Worm (Caenorhabditis elegans) whole organism, early embryonic: ENCODE data around the gene F55F10.1.

Experiments used
- B0310.2 ChIP-seq: sonication (generic microtip); optimal IDR thresholded peaks from 2 replicates; lab custom pipeline; 2016; ENCODE audit warnings: mild to moderate bottlenecking, missing genetic modification characterization, missing compliant biosample characterization
- F13C5.2 ChIP-seq: sonication (generic microtip); optimal IDR thresholded peaks from 2 replicates; lab custom pipeline; 2017; ENCODE audit warnings: mild to moderate bottlenecking, missing genetic modification characterization, inconsistent platforms, missing compliant biosample characterization
- aly-1 ChIP-seq: sonication (generic microtip); optimal IDR thresholded peaks from 2 replicates; lab custom pipeline; 2016; ENCODE audit warnings: missing genetic modification characterization, missing compliant biosample characterization
- ama-1 ChIP-seq: fragments of 150-350 bp; optimal IDR thresholded peaks from 2 replicates; lab custom pipeline; 2014
- ceh-13 ChIP-seq: fragments of 200-800 bp; sonication (Bioruptor generic); optimal IDR thresholded peaks from 2 replicates; lab custom pipeline; 2018; ENCODE audit warnings: mild to moderate bottlenecking, missing genetic modification characterization, missing compliant biosample characterization
- ceh-36 ChIP-seq: sonication (generic microtip); optimal IDR thresholded peaks from 2 replicates; lab custom pipeline; 2016; ENCODE audit warnings: missing genetic modification characterization, inconsistent platforms, missing compliant biosample characterization
- ets-7 ChIP-seq: sonication (generic microtip); optimal IDR thresholded peaks from 2 replicates; lab custom pipeline; 2016; ENCODE audit warnings: missing genotype, missing genetic modification characterization, missing compliant biosample characterization
- flt-1 ChIP-seq: fragments of 200-800 bp; sonication (Bioruptor generic); IDR thresholded peaks from 2 replicates; pipeline ENCODE4 v1.3.6; 2022; ENCODE audit warnings: missing genetic modification characterization, missing compliant biosample characterization
- hmbx-1 ChIP-seq: sonication (generic microtip); optimal IDR thresholded peaks from 2 replicates; lab custom pipeline; 2016; ENCODE audit warnings: mild to moderate bottlenecking, missing genetic modification characterization, missing compliant biosample characterization
- hmg-4 ChIP-seq: fragments of 200-800 bp; sonication (Bioruptor generic); optimal IDR thresholded peaks from 2 replicates; lab custom pipeline; 2018; ENCODE audit warnings: mild to moderate bottlenecking, missing genetic modification characterization, missing compliant biosample characterization
- hnd-1 ChIP-seq: sonication (generic microtip); optimal IDR thresholded peaks from 2 replicates; lab custom pipeline; 2016; ENCODE audit warnings: missing genetic modification characterization, missing compliant biosample characterization
- pes-1 ChIP-seq: fragments of 200-800 bp; sonication (Bioruptor generic); IDR thresholded peaks from 2 replicates; pipeline ENCODE4 v1.3.6; 2022; ENCODE audit warnings: missing genetic modification reagents, missing genetic modification characterization, missing compliant biosample characterization
- scrt-1 ChIP-seq: fragments of 200-800 bp; sonication (Bioruptor generic); IDR thresholded peaks from 2 replicates; pipeline ENCODE4 v1.3.6; 2022; ENCODE audit warnings: missing genetic modification characterization, missing compliant biosample characterization
- sea-1 ChIP-seq: fragments of 200-800 bp; sonication (Bioruptor generic); conservative IDR thresholded peaks from 2 replicates; pipeline ENCODE4 v1.3.6; 2022; ENCODE audit warnings: missing genetic modification characterization, missing compliant biosample characterization
- tbx-11 ChIP-seq: fragments of 200-800 bp; sonication (Bioruptor generic); IDR thresholded peaks from 2 replicates; pipeline ENCODE4 v1.3.6; 2022; ENCODE audit warnings: missing genetic modification characterization, missing compliant biosample characterization
- tbx-37 ChIP-seq: fragments of 200-800 bp; sonication (Bioruptor generic); conservative IDR thresholded peaks from 2 replicates; pipeline ENCODE4 v1.3.6; 2022; ENCODE audit warnings: missing genetic modification reagents, missing genetic modification characterization, missing compliant biosample characterization
- tra-4 ChIP-seq: sonication (generic microtip); optimal IDR thresholded peaks from 2 replicates; lab custom pipeline; 2017; ENCODE audit warnings: missing genetic modification characterization, missing compliant biosample characterization

F55F10.1 gene

DNA sequence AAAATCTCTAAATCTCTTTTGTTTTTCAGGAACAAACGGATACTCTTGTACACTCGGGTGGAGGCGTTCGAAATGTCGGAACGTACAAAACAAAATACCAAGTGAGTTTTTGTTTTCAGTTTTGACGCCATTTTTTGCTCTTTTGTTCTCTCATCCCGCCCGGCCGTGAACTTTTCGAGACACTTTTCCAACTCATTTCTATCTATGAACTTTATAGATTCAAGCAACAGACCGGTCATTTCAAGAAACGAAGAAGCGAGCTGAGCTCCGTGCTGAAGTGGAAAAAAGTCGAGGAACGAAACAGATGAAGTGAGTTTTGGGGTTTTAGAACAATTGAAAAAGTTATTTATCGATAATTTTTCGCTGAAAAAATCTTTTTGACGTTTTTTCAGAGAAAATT is 49.9 kb downstream of the F55F10.1 start:
- no peak for TF ChIP-seq ets-7 (tag; lab: Kevin White, UChicago)
- TF ChIP-seq B0310.2 (tag; lab: Kevin White, UChicago): no peak
- no peak for TF ChIP-seq sea-1
- no peak for TF ChIP-seq flt-1 (GFP tag; lab: Robert Waterston, UW)
- TF ChIP-seq scrt-1: no peak
- no peak for TF ChIP-seq F13C5.2 (tag; lab: Kevin White, UChicago)

DNA sequence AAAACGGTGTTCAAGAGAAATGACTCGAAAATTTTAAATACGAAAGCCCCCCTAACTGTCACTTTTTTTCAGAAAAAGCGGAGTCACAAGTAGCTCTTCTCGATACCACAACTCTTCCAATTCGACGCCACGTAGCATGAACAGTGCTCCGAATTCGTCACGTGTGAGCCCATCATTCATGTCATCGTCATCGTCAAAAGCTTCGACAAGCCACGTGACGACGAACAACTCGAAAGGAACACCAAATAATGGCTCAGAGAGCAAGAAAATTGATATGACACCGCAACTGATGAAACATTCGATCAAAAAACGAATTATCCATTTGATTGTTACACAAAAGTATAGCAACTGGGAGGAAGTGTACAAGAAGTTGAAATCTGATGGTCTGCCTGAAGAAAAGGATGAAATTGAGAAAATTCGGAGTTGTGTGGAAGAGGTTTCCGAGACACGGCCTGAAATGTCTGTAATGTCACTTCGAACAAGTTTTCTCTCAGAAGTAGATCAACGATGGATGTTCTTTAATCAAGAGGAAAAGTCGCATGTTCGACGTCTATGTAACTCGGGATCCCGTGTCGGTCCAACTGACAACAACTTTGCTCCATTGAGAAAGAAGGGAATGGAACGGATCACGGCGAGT is 50.8 kb downstream of the F55F10.1 start:
- TF ChIP-seq ceh-36 (tag; lab: Kevin White, UChicago) (no peak), ets-7 (tag; lab: Kevin White, UChicago) (no peak), B0310.2 (tag; lab: Kevin White, UChicago) (no peak), F13C5.2 (tag; lab: Kevin White, UChicago) (no peak), pes-1 (no peak), hmg-4 (no peak), tbx-37 (GFP tag; lab: Robert Waterston, UW) (no peak), scrt-1 (no peak), tra-4 (tag; lab: Kevin White, UChicago) (no peak), ceh-13 (GFP tag; lab: Kevin White, UChicago) (no peak)

DNA sequence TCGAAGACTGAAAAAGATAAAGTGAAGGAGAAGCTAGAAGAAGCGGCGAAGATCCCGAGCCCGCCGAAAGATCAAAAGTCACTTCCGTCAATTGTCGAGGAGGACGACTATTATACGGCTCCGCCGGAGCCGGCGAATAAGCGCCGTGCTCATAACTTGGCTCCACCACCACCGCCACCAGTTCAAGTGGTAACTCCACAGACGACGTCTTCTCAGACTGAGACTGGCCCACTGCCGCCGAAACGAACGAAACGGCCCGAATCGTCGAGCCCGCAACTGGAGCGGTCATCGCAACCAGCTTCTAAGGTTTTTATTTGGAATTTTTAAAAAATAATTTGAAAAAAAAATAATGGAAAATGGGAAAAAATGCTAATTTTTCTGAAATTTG is 51.3 kb downstream of the F55F10.1 start:
- no peak for TF ChIP-seq hmbx-1 (tag; lab: Kevin White, UChicago)
- TF ChIP-seq sea-1: no peak
- 0 out of 2 replicates have a peak, but pooled peaks have one; percentile 5 for TF ChIP-seq scrt-1
- no peak for TF ChIP-seq hmg-4
- no peak for TF ChIP-seq aly-1 (tag; lab: Kevin White, UChicago)
- no peak for TF ChIP-seq tbx-37 (GFP tag; lab: Robert Waterston, UW)
- TF ChIP-seq ama-1: no peak

DNA sequence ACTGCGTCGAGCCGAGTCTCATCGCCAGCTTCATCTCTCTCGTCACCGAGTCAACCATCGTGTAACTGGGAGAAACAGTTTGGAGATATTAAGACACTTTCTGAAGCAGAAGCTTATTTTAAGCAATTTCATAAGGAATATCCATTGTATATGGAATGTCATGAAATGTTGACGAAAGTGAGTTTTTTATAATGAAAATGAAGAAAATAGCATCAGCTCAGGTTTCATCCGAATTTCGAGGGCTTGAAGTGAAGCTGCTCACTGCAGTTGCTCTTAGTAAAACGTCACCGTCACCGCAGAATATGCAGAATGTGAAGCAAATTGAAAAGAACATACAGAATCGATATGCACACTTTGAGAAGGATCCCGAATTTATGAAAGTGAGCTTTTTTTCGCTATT is 52.5 kb downstream of the F55F10.1 start:
- TF ChIP-seq ceh-13 (GFP tag; lab: Kevin White, UChicago) (no peak), hnd-1 (tag; lab: Kevin White, UChicago) (no peak)

DNA sequence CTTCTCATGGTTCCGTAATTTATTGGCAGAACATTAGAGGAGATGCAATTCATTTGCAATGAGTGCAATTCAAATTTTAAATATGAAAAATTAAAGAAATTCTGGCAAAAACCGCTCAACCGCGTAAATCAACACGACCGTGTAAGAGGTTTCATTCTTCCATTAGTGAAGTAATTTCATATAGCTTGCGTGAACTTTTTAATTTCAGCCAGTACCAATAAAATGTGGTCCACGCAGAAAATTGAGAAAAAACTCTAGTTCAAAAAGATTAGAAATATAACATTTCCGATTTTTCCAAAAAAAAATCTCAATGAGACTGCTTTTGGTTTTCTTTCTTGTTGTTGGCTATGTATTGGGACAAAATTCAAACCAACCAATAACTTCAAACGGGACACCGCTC is 61.4 kb downstream of the F55F10.1 start, which contains the start of gene clec-175:
Gene clec-175 (plus strand): TSS at position 301 of the 400 bp plus-strand sequence.
- TF ChIP-seq tra-4 (tag; lab: Kevin White, UChicago) (no peak), flt-1 (GFP tag; lab: Robert Waterston, UW) (no peak), ets-7 (tag; lab: Kevin White, UChicago) (no peak), scrt-1 (no peak), tbx-37 (GFP tag; lab: Robert Waterston, UW) (no peak), hnd-1 (tag; lab: Kevin White, UChicago) (no peak), aly-1 (tag; lab: Kevin White, UChicago) (no peak), B0310.2 (tag; lab: Kevin White, UChicago) (no peak), hmg-4 (no peak), sea-1 (no peak), tbx-11 (no peak)

DNA sequence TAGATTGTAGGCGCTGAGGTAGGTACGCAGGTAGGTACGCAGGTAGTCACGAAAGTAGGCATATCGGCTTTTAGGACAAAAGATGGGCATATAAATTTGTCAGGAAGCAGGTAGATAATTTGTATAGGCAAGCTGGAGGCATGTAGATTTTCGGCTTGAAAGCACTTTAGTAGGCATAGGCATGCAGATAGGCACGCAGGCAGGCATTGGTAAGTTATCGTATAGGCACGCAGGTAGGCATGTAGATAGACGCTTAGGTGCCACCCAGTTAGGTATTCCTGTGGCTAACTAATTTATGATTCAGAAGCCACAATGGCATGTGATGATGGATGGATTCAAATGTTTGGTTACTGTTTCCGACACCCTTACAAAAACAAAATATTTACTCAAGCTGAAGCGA is 62.4 kb downstream of the F55F10.1 start:
- TF ChIP-seq hmg-4 (no peak), tbx-37 (GFP tag; lab: Robert Waterston, UW) (no peak), ets-7 (tag; lab: Kevin White, UChicago) (no peak), F13C5.2 (tag; lab: Kevin White, UChicago) (no peak), tbx-11 (no peak), scrt-1 (no peak), B0310.2 (tag; lab: Kevin White, UChicago) (no peak), aly-1 (tag; lab: Kevin White, UChicago) (no peak), ama-1 (no peak), hnd-1 (tag; lab: Kevin White, UChicago) (no peak), ceh-13 (GFP tag; lab: Kevin White, UChicago) (no peak), tra-4 (tag; lab: Kevin White, UChicago) (no peak), sea-1 (no peak), ceh-36 (tag; lab: Kevin White, UChicago) (no peak), flt-1 (GFP tag; lab: Robert Waterston, UW) (no peak)

DNA sequence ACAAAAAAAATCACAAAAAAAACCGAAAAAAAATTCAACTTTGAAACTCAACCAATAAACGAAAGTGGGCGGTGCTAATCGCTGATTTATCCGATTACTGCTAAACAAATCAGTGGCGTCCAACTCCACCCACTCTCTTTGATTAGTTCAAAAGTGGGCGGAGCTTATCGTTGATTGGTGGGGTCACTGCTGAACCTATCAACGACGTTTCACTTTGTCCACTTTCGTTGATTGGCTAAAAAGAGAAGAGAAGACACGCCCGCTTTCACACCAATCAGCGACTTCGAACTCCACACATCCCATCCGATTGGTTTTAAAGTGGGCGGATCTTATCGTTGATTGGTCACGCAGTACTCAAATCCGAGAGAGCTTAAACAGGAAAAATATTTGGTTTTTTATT is 63.2 kb downstream of the F55F10.1 start:
- TF ChIP-seq ceh-13 (GFP tag; lab: Kevin White, UChicago) (no peak), flt-1 (GFP tag; lab: Robert Waterston, UW) (no peak), tbx-11 (no peak), scrt-1 (no peak), F13C5.2 (tag; lab: Kevin White, UChicago) (no peak), sea-1 (no peak)

DNA sequence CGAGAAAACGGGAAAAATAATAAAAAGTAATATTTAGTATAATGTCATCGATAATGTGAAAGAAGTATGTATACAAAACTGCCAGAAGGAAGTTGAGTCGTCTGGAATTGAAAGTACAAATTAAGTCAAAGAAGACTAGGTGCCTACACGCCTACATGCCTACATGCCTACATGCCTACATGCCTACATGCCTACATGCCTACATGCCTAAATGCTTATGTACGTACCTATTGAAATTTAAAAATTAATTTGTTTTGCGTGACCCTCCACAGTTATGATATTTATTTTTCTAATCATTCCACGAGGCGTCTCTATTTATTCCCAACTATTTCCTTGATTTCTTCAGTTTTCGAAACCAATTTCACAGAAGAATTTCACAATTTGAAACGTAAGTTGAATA is 69.3 kb downstream of the F55F10.1 start, which contains the start of the genes str-185 and R08C7.5:
Gene str-185 (minus strand): TSS at position 101 of the 400 bp plus-strand sequence.
Gene R08C7.5 (plus strand): TSS at position 329 of the 400 bp plus-strand sequence.
- TF ChIP-seq scrt-1 (no peak), hmbx-1 (tag; lab: Kevin White, UChicago) (no peak), flt-1 (GFP tag; lab: Robert Waterston, UW) (no peak), hnd-1 (tag; lab: Kevin White, UChicago) (no peak), sea-1 (no peak), ama-1 (no peak), ets-7 (tag; lab: Kevin White, UChicago) (no peak), F13C5.2 (tag; lab: Kevin White, UChicago) (no peak), tbx-37 (GFP tag; lab: Robert Waterston, UW) (no peak), tbx-11 (no peak), tra-4 (tag; lab: Kevin White, UChicago) (no peak), aly-1 (tag; lab: Kevin White, UChicago) (no peak), hmg-4 (no peak), ceh-36 (tag; lab: Kevin White, UChicago) (no peak), B0310.2 (tag; lab: Kevin White, UChicago) (no peak), pes-1 (no peak), ceh-13 (GFP tag; lab: Kevin White, UChicago) (no peak)
